Fruit fly (Drosophila melanogaster) whole organism: Measurements from ENCODE around the gene mab-21.

Source experiments
- Dll ChIP-seq: fragments of >200 bp; optimal IDR thresholded peaks from 2 replicates; lab custom pipeline; 2017
- psq ChIP-seq: fragments of >200 bp; optimal IDR thresholded peaks from 2 replicates; lab custom pipeline; 2017

- TF ChIP-seq Dll (lab: Kevin White, UChicago): no peak
- no peak for TF ChIP-seq psq (lab: Kevin White, UChicago)
Observed at dm6 chrX:5983390-5983789, 29.6 kb downstream of the mab-21 start.
